Fruit fly (Drosophila melanogaster): ENCODE results near the gene Gr39b.

The Gr39b gene

DNA sequence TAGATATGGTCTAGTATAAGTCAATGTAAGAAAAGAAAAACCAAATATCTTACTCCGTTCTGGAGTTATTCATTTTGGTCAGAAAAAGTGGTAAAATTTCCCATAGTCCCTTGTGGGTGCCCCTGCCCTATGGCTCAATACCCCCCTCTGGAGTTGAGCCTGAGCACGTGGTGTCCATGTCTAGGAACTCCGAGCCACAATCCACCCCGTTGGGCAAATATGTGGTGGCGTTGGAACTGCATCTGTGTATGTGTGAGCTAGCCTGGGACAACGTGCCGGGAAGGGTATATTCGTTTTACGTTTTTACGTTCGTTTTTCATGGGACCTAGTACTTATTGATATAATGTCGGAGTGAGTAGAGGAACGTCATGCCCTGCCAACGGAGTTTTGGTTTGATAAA lies 38.7 kb downstream of the Gr39b start (continued):
- TF ChIP-seq CG2129 (GFP tag; IDR thresholded peaks at IDR 0.05; ENCODE audit: partially characterized antibody) (no peak), caup (GFP tag; optimal IDR thresholded peaks at IDR 0.05; ENCODE audit: severe bottlenecking) (no peak), Xbp1 (GFP tag; optimal IDR thresholded peaks at IDR 0.05) (peak; percentile 9), ash1 (GFP tag; optimal IDR thresholded peaks at IDR 0.05) (no peak), salm (tag; optimal IDR thresholded peaks at IDR 0.05) (no peak), pan (optimal IDR thresholded peaks at IDR 0.05) (no peak), pan (GFP tag; optimal IDR thresholded peaks at IDR 0.05 in 1 of 2, IDR thresholded peaks at IDR 0.05 in 1 of 2) (peak in 1 of 2 experiments; percentile 11), GATAe (GFP tag; conservative IDR thresholded peaks at IDR 0.05) (no peak), CG14050 (GFP tag; IDR thresholded peaks at IDR 0.05) (no peak), jing (GFP tag; optimal IDR thresholded peaks at IDR 0.05) (no peak), chm (GFP tag; IDR thresholded peaks at IDR 0.05) (0 out of 2 replicates have a peak, but pooled peaks have one; percentile 23), CG12236 (GFP tag; optimal IDR thresholded peaks at IDR 0.05) (no peak), Bteb2 (GFP tag; optimal IDR thresholded peaks at IDR 0.05) (no peak), twi (tag; optimal IDR thresholded peaks at IDR 0.05) (peak; percentile 84), Hmx (GFP tag; optimal IDR thresholded peaks at IDR 0.05) (no peak), MESR4 (GFP tag; optimal IDR thresholded peaks at IDR 0.05) (no peak), CG2120 (GFP tag; optimal IDR thresholded peaks at IDR 0.05) (peak; percentile 38), dimm (GFP tag; IDR thresholded peaks at IDR 0.05) (no peak), jigr1 (GFP tag; IDR thresholded peaks at IDR 0.05) (no peak), Opbp (GFP tag; IDR thresholded peaks at IDR 0.05; ENCODE audit: partially characterized antibody) (no peak), Hand (GFP tag; optimal IDR thresholded peaks at IDR 0.05) (no peak), dmrt99B (tag; optimal IDR thresholded peaks at IDR 0.05) (no peak), B-H1 (GFP tag; IDR thresholded peaks at IDR 0.05) (no peak), Nf-YC (tag; optimal IDR thresholded peaks at IDR 0.05) (no peak), Ravus (GFP tag; IDR thresholded peaks at IDR 0.05) (no peak), CG17328 (GFP tag; IDR thresholded peaks at IDR 0.05) (no peak), CG15696 (tag; optimal IDR thresholded peaks at IDR 0.05) (no peak), Taf1 (GFP tag; IDR thresholded peaks at IDR 0.05) (no peak), HmgD (GFP tag; optimal IDR thresholded peaks at IDR 0.05) (no peak), inv (GFP tag; IDR thresholded peaks at IDR 0.05; ENCODE audit: partially characterized antibody) (no peak), btn (GFP tag; optimal IDR thresholded peaks at IDR 0.05) (no peak), ab (GFP tag; optimal IDR thresholded peaks at IDR 0.05) (no peak), CkIIα-i1 (GFP tag; IDR thresholded peaks at IDR 0.05) (no peak), CG17385 (GFP tag; optimal IDR thresholded peaks at IDR 0.05) (no peak), CG7372 (GFP tag; IDR thresholded peaks at IDR 0.05) (no peak), bab2 (GFP tag; optimal IDR thresholded peaks at IDR 0.05) (no peak), Doc3 (GFP tag; IDR thresholded peaks at IDR 0.05; ENCODE audit: partially characterized antibody) (no peak), CG14014 (GFP tag; IDR thresholded peaks at IDR 0.05) (no peak), CG11504 (tag; optimal IDR thresholded peaks at IDR 0.05) (peak; percentile 39), unpg (GFP tag; optimal IDR thresholded peaks at IDR 0.05) (no peak), CG18599 (GFP tag; optimal IDR thresholded peaks at IDR 0.05) (peak; percentile 13), BEAF-32 (GFP tag; optimal IDR thresholded peaks at IDR 0.05) (no peak), row (GFP tag; IDR thresholded peaks at IDR 0.05) (peak; percentile 69), zf30C (GFP tag; optimal IDR thresholded peaks at IDR 0.05) (no peak), CG12744 (GFP tag; optimal IDR thresholded peaks at IDR 0.05) (no peak), CG4707 (GFP tag; optimal IDR thresholded peaks at IDR 0.05) (peak; percentile 68), CG9876 (GFP tag; optimal IDR thresholded peaks at IDR 0.05) (no peak), gcm (GFP tag; optimal IDR thresholded peaks at IDR 0.05) (no peak), tup (GFP tag; optimal IDR thresholded peaks at IDR 0.05) (no peak), tgo (GFP tag; IDR thresholded peaks at IDR 0.05) (no peak), ewg (GFP tag; optimal IDR thresholded peaks at IDR 0.05) (no peak), ind (GFP tag; optimal IDR thresholded peaks at IDR 0.05) (no peak)
